Fruit fly (Drosophila melanogaster): ENCODE measurements around the gene Nepl5.
A peak's percentile ranks its signal among the peaks of the same experiment; 100 is the strongest.

Nepl5 gene

DNA sequence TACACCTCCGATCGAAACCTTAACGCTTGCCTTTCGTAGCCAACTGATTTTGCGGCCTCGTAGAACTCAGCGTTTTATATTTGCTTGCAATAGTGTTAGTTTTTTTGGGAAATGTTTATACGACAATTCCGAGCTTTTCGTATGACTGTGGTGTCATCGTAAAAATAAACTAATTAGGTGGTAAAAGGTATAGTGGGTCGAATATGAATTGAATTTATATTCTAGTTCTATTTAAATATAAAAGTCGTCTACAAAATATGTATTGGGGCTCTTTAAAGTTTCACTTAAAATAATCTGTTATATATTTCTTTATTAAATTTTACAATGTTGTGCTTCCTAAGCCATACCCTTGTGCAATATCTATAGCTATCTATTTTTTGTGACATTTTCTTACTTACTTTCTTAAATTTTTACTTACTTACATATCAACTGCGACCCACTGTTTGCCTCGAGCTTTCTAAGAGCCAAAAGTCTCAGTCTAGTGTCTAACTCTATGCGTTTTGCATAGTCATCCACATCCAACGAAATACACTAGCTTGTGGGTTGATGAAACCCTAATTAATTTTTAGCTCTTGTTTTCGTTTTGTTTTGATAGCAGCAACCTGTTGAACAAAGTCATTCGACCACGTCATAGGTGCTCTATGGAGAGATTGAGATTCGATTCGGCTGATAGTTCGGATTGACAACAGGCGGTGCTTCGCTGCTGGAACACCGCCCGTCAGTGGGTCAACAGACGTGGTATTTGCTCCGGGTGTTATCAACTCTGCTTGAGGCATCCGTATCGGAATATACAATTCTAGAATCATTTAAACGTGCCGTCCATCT lies 29.9 kb upstream of the Nepl5 start, which contains the start of gene CG9498 (continued):
- TF ChIP-seq CG4730 (GFP tag; IDR thresholded peaks at IDR 0.05) (peak; percentile 65), exex (tag; optimal IDR thresholded peaks at IDR 0.05) (peak; percentile 95), CG7786 (GFP tag; optimal IDR thresholded peaks at IDR 0.05) (peak; percentile 27), CG11560 (tag; IDR thresholded peaks at IDR 0.05) (peak; percentile 38; the same call in 1 of the 3 replicates), az2 (GFP tag; optimal IDR thresholded peaks at IDR 0.05) (peak; percentile 55), Hand (GFP tag; optimal IDR thresholded peaks at IDR 0.05) (peak; percentile 92), stc (GFP tag; IDR thresholded peaks at IDR 0.05) (peak; percentile 84), zen2 (GFP tag; IDR thresholded peaks at IDR 0.05; ENCODE audit: partially characterized antibody) (no peak), Sox100B (GFP tag; optimal IDR thresholded peaks at IDR 0.05) (peak; percentile 90), E2f1 (GFP tag; IDR thresholded peaks at IDR 0.05) (peak; percentile 77), Dip3 (GFP tag; optimal IDR thresholded peaks at IDR 0.05) (no peak), bowl (GFP tag; IDR thresholded peaks at IDR 0.05) (peak; percentile 47; the same call in 1 of the 2 replicates), CG10979 (tag; optimal IDR thresholded peaks at IDR 0.05) (peak; percentile 62), CG10267 (tag; optimal IDR thresholded peaks at IDR 0.05) (peak; percentile 78), CG31365 (tag; optimal IDR thresholded peaks at IDR 0.05) (no peak), pan (optimal IDR thresholded peaks at IDR 0.05) (no peak), pan (GFP tag; optimal IDR thresholded peaks at IDR 0.05 in 1 of 2, IDR thresholded peaks at IDR 0.05 in 1 of 2) (peak in 1 of 2 experiments; percentile 86), Atf3 (GFP tag; optimal IDR thresholded peaks at IDR 0.05) (no peak), CG15269 (tag; optimal IDR thresholded peaks at IDR 0.05) (peak; percentile 88), HHEX (GFP tag; optimal IDR thresholded peaks at IDR 0.05) (peak; percentile 91), ro (GFP tag; IDR thresholded peaks at IDR 0.05) (no peak), yki (optimal IDR thresholded peaks at IDR 0.05) (no peak), Side (GFP tag; optimal IDR thresholded peaks at IDR 0.05) (no peak), hbn (GFP tag; IDR thresholded peaks at IDR 0.05; ENCODE audit: partially characterized antibody) (no peak), Fer2 (tag; optimal IDR thresholded peaks at IDR 0.05) (peak; percentile 84), CG14050 (GFP tag; IDR thresholded peaks at IDR 0.05) (peak; percentile 61; the same call in 2 of the 3 replicates), D19B (GFP tag; optimal IDR thresholded peaks at IDR 0.05) (peak; percentile 89), H15 (GFP tag; IDR thresholded peaks at IDR 0.05) (peak; percentile 63; the same call in 2 of the 3 replicates), Tbp (GFP tag; optimal IDR thresholded peaks at IDR 0.05) (no peak), CG12299 (tag; optimal IDR thresholded peaks at IDR 0.05) (peak; percentile 79), sc (optimal IDR thresholded peaks at IDR 0.05) (no peak), sc (GFP tag; optimal IDR thresholded peaks at IDR 0.05) (peak; percentile 26), CoRest (tag; optimal IDR thresholded peaks at IDR 0.05) (peak; percentile 92), Xbp1 (GFP tag; optimal IDR thresholded peaks at IDR 0.05) (no peak), fd3F (GFP tag; optimal IDR thresholded peaks at IDR 0.05) (peak; percentile 76), CG1792 (GFP tag; optimal IDR thresholded peaks at IDR 0.05) (no peak), Nf-YA (GFP tag; IDR thresholded peaks at IDR 0.05) (no peak), tio (GFP tag; optimal IDR thresholded peaks at IDR 0.05) (peak; percentile 70), CG17186 (GFP tag; optimal IDR thresholded peaks at IDR 0.05) (no peak), pfk (GFP tag; optimal IDR thresholded peaks at IDR 0.05) (no peak), CG15073 (GFP tag; optimal IDR thresholded peaks at IDR 0.05) (no peak), sisA (GFP tag; IDR thresholded peaks at IDR 0.05) (peak; percentile 52), Jarid2 (GFP tag; optimal IDR thresholded peaks at IDR 0.05) (peak; percentile 57), CG9932 (GFP tag; IDR thresholded peaks at IDR 0.05) (peak; percentile 91), NfI (GFP tag; optimal IDR thresholded peaks at IDR 0.05) (peak; percentile 73), CG16779 (GFP tag; IDR thresholded peaks at IDR 0.05) (peak; percentile 69; the same call in 1 of the 2 replicates), CG12744 (GFP tag; optimal IDR thresholded peaks at IDR 0.05) (no peak), insv (GFP tag; optimal IDR thresholded peaks at IDR 0.05) (no peak), Vsx1 (GFP tag; optimal IDR thresholded peaks at IDR 0.05) (peak; percentile 93), chn (GFP tag; optimal IDR thresholded peaks at IDR 0.05) (no peak)

Measured in whole organism, embryonic.